Worm (Caenorhabditis elegans) whole organism, L4 larva: ENCODE measurements around the gene dep-1.

Experiments
- Y75B8A.6 ChIP-seq: fragments of 200-800 bp; sonication (Bioruptor generic); IDR thresholded peaks from 2 replicates; pipeline ENCODE4 v1.3.6; 2022; ENCODE audit warnings: missing genetic modification reagents, missing genetic modification characterization, missing compliant biosample characterization
- ZK546.5 ChIP-seq, 2 experiments: sonication (generic microtip); optimal IDR thresholded peaks; 2 replicates each; lab custom pipeline; 2017; ENCODE audit warnings: missing biosample characterization in 2 of 2, missing genetic modification characterization in 2 of 2
- dpl-1 ChIP-seq: fragments of 150-350 bp; optimal IDR thresholded peaks from 2 replicates; lab custom pipeline; 2014; ENCODE audit warnings: missing biosample characterization, missing genetic modification reagents, missing genetic modification characterization
- lin-1 ChIP-seq: fragments of 200-800 bp; sonication (Bioruptor generic); IDR thresholded peaks from 2 replicates; pipeline ENCODE4 v1.3.6; 2022; ENCODE audit warnings: missing genetic modification reagents, missing genetic modification characterization, missing compliant biosample characterization
- mep-1 ChIP-seq: fragments of 150-350 bp; sonication (generic microtip); optimal IDR thresholded peaks from 3 replicates; lab custom pipeline; 2014; ENCODE audit warnings: missing biosample characterization, missing genetic modification characterization
- nhr-237 ChIP-seq: sonication (generic microtip); optimal IDR thresholded peaks from 2 replicates; lab custom pipeline; 2017; ENCODE audit warnings: missing biosample characterization, missing genetic modification characterization
- nhr-42 ChIP-seq: fragments of 200-800 bp; sonication (Bioruptor generic); IDR thresholded peaks from 2 replicates; pipeline ENCODE4 v1.3.6; 2022; ENCODE audit warnings: missing genetic modification characterization, missing compliant biosample characterization
- nhr-76 ChIP-seq: fragments of 150-350 bp; optimal IDR thresholded peaks from 2 replicates; lab custom pipeline; 2014; ENCODE audit warnings: missing biosample characterization, missing genetic modification characterization
- spr-1 ChIP-seq: sonication (generic microtip); optimal IDR thresholded peaks from 2 replicates; lab custom pipeline; 2016; ENCODE audit warnings: mild to moderate bottlenecking, missing genetic modification characterization, missing compliant biosample characterization
- zag-1 ChIP-seq: fragments of 150-350 bp; optimal IDR thresholded peaks from 2 replicates; lab custom pipeline; 2014; ENCODE audit warnings: missing biosample characterization, missing genetic modification characterization
- zfp-3 ChIP-seq: fragments of 200-800 bp; sonication (Bioruptor generic); conservative IDR thresholded peaks from 2 replicates; pipeline ENCODE4 v1.3.6; 2022; ENCODE audit warnings: missing genetic modification reagents, missing genetic modification characterization, missing compliant biosample characterization

DNA sequence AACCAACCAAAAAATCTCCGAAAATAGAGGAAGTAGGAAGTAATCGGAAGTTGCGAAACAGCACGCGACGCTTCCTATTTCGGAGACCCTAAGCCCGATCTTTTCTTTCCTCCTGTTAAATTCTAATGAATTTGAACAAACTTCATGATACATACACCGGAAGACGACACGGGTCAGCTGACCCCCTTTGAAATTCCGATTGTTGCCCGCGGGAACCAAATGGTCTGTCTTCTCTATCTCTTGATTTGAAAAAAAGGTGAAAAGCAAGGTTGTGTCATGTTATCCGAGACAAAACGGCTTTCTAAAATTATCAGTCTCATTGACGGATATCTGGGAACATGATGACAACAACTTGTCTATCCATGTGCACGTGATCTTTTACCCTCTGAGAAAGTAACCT is 60.5 kb downstream of the dep-1 start:
- TF ChIP-seq spr-1 (tag; lab: Kevin White, UChicago) (no peak), zfp-3 (GFP tag; lab: Robert Waterston, UW) (no peak), ZK546.5 (tag; optimal IDR thresholded peaks at IDR 0.05; lab: Kevin White, UChicago) (no peak), nhr-76 (tag; lab: Kevin White, UChicago) (no peak), Y75B8A.6 (GFP tag; lab: Robert Waterston, UW) (no peak), nhr-42 (no peak), lin-1 (GFP tag; lab: Robert Waterston, UW) (no peak), nhr-237 (tag; lab: Kevin White, UChicago) (no peak), zag-1 (no peak), mep-1 (tag; lab: Kevin White, UChicago) (no peak), dpl-1 (no peak)
